Fruit fly (Drosophila melanogaster) S2 (cell line): ENCODE measurements around the gene CG42540.

Source experiments
- CG8478 ChIP-seq: fragments of >200 bp; optimal IDR thresholded peaks from 2 replicates; lab custom pipeline; 2018
- CTCF ChIP-seq, 2 experiments: fragments of >200 bp; optimal IDR thresholded peaks; 2 replicates each; lab custom pipeline; 2018

- TF ChIP-seq CTCF (optimal IDR thresholded peaks at IDR 0.05; lab: Kevin White, UChicago) (no peak), CG8478 (lab: Kevin White, UChicago) (no peak)
Measured at dm6 chr3L:4627012-4627411, 71.1 kb downstream of the CG42540 start.
